Fruit fly (Drosophila melanogaster) whole organism, adult: ENCODE data around the gene CG13084.

ENCODE experiments used
- CG11617 ChIP-seq: fragments of 200-800 bp; sonication (Bioruptor generic); optimal IDR thresholded peaks from 2 replicates; lab custom pipeline; 2017; ENCODE audit warnings: mild to moderate bottlenecking, missing biosample characterization, missing genetic modification reagents, missing genetic modification characterization
- CG14711 ChIP-seq: fragments of 200-800 bp; sonication (Bioruptor generic); optimal IDR thresholded peaks from 2 replicates; lab custom pipeline; 2018; ENCODE audit warnings: missing biosample characterization, mild to moderate bottlenecking, missing genetic modification characterization, moderate library complexity
- CG1620 ChIP-seq: fragments of 200-800 bp; sonication (Bioruptor generic); optimal IDR thresholded peaks from 2 replicates; lab custom pipeline; 2016; ENCODE audit warnings: missing biosample characterization, missing genetic modification characterization
- CG33017 ChIP-seq: fragments of 200-800 bp; sonication (Bioruptor generic); optimal IDR thresholded peaks from 2 replicates; lab custom pipeline; 2018; ENCODE audit warnings: missing biosample characterization, mild to moderate bottlenecking, missing genetic modification characterization, moderate library complexity
- CG5204 ChIP-seq: fragments of 200-800 bp; sonication (Bioruptor generic); optimal IDR thresholded peaks from 2 replicates; lab custom pipeline; 2016; ENCODE audit warnings: missing biosample characterization, missing genetic modification characterization
- CG7045 ChIP-seq: fragments of 200-800 bp; sonication (Bioruptor generic); optimal IDR thresholded peaks from 2 replicates; lab custom pipeline; 2017; ENCODE audit warnings: missing biosample characterization, mild to moderate bottlenecking, missing genetic modification characterization
- CG7101 ChIP-seq: fragments of 200-800 bp; sonication (Bioruptor generic); optimal IDR thresholded peaks from 2 replicates; lab custom pipeline; 2018; ENCODE audit warnings: missing biosample characterization, mild to moderate bottlenecking, missing genetic modification characterization, moderate library complexity
- Clk ChIP-seq: fragments of 200-800 bp; sonication (Bioruptor generic); optimal IDR thresholded peaks from 2 replicates; lab custom pipeline; 2017; ENCODE audit warnings: missing biosample characterization, missing genetic modification characterization
- Crg-1 ChIP-seq: fragments of 200-800 bp; sonication (Bioruptor generic); optimal IDR thresholded peaks from 2 replicates; lab custom pipeline; 2016; ENCODE audit warnings: missing biosample characterization, missing genetic modification characterization
- Hr96 ChIP-seq: fragments of 200-800 bp; sonication (Bioruptor generic); optimal IDR thresholded peaks from 2 replicates; lab custom pipeline; 2016; ENCODE audit warnings: missing biosample characterization, missing genetic modification characterization
- Mnt ChIP-seq: fragments of 200-800 bp; sonication (Bioruptor generic); optimal IDR thresholded peaks from 2 replicates; lab custom pipeline; 2016; ENCODE audit warnings: missing biosample characterization, mild to moderate bottlenecking, missing genetic modification characterization
- bab1 ChIP-seq: fragments of 200-800 bp; sonication (Bioruptor generic); optimal IDR thresholded peaks from 3 replicates; lab custom pipeline; 2019; ENCODE audit warnings: missing biosample characterization, mild to moderate bottlenecking, missing genetic modification characterization, moderate library complexity
- cic ChIP-seq: fragments of 200-800 bp; sonication (Bioruptor generic); optimal IDR thresholded peaks from 2 replicates; lab custom pipeline; 2017; ENCODE audit warnings: missing biosample characterization, mild to moderate bottlenecking, missing genetic modification characterization, moderate library complexity
- cnc ChIP-seq, 2 experiments: fragments of >200 bp; optimal IDR thresholded peaks; 2 replicates each; lab custom pipeline; 2017
- kay ChIP-seq: fragments of 200-800 bp; sonication (Bioruptor generic); peaks from one replicate; lab custom pipeline; 2016; ENCODE audit warnings: missing biosample characterization, missing genetic modification characterization, borderline replicate concordance
- ovo ChIP-seq: fragments of 200-800 bp; sonication (Bioruptor generic); optimal IDR thresholded peaks from 2 replicates; lab custom pipeline; 2016; ENCODE audit warnings: missing biosample characterization, missing genetic modification characterization
- pad ChIP-seq: fragments of 200-800 bp; sonication (Bioruptor generic); optimal IDR thresholded peaks from 3 replicates; lab custom pipeline; 2017; ENCODE audit warnings: missing biosample characterization, missing genetic modification characterization, mild to moderate bottlenecking, moderate library complexity, missing genetic modification reagents
- tj ChIP-seq: fragments of 200-800 bp; sonication (Bioruptor generic); optimal IDR thresholded peaks from 3 replicates; lab custom pipeline; 2017; ENCODE audit warnings: missing biosample characterization, mild to moderate bottlenecking, missing genetic modification characterization, moderate library complexity
- toe ChIP-seq: fragments of 200-800 bp; sonication (Bioruptor generic); optimal IDR thresholded peaks from 2 replicates; lab custom pipeline; 2016; ENCODE audit warnings: missing biosample characterization, missing genetic modification characterization

Gene CG13084

DNA sequence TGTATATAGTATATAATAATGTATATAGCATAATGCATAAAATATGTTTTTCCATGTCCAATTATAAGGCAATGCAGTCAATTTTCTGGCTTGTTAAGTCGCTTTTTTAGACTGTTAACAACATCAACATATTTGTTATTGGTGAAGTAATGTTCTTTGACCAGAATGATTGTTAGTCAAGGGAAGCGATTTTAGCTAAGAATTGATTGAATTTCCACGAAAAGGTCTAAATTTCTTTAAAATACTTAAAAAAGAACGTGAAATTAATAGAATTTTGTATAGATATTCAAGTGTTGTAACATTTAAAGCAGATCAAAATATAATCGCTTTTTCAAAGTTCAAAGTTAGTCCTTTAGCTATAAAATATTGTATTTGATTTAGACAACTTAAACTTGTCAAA is 21.3 kb upstream of the CG13084 start:
- no peak for TF ChIP-seq CG7045 (GFP tag; lab: Kevin White, UChicago)
- TF ChIP-seq CG14711 (tag; lab: Kevin White, UChicago), result no peak
- TF ChIP-seq CG5204 (GFP tag; lab: Kevin White, UChicago), result peak; percentile 25

DNA sequence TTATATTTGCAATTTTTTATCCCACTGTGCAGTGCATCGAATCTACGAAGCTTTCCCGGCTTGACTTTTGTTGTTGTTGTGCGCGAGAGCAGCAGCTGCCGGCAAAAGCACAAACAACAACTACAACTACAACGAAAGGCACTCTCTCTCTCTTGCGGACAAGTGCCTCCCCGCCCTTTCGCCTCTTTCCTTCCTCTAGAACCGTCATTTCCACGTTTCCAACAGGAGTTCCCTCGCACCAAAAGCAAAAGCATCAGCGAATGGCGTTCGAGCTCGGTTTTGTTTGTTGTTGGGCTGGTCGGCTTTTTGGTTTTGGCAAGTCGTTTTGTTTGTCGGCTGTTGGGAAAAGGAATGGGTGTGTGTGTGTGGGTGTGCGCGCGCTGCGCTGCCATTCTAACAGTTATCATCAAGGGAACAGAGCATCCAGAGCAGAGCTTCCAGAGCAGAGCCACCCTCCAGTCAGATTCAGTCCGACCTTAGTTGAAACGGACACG is 20.9 kb upstream of the CG13084 start, which contains the start of gene tj:
TSS of gene tj (plus strand) at position 444 of the 494 bp plus-strand sequence.
- TF ChIP-seq tj (GFP tag; lab: Kevin White, UChicago), result peak; percentile 87
- no peak for TF ChIP-seq CG1620 (GFP tag; lab: Kevin White, UChicago)
- peak; percentile 58 for TF ChIP-seq pad (GFP tag; lab: Kevin White, UChicago)

- TF ChIP-seq Mnt, result no peak
- TF ChIP-seq CG5204 (GFP tag; lab: Kevin White, UChicago), result no peak
- no peak for TF ChIP-seq CG1620 (GFP tag; lab: Kevin White, UChicago)
Measured at dm6 chr2L:19469090-19469489, 15.6 kb upstream of the CG13084 start.

DNA sequence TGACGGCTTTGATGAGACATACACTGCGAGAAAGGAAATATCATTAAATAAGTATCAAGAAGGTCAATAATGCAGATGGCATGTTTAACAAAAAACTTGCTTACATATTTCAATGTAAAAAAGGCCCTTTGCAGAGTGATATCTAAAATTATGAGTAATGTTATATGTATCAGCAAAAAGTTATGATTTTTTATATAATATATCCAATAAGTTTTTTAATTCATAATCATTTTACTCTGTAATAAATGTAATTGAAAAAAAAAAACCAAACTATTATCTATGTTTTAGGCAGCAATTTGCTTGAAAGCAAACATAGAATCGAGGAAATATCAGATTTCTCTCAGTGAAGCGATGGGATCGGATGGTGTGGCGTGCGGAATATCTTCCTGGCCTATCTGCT is 15.0 kb upstream of the CG13084 start:
- no peak for TF ChIP-seq cic (GFP tag; lab: Kevin White, UChicago)
- no peak for TF ChIP-seq Clk (GFP tag; lab: Kevin White, UChicago)
- no peak for TF ChIP-seq bab1 (GFP tag; lab: Kevin White, UChicago)
- no peak for TF ChIP-seq toe
- TF ChIP-seq Mnt, result no peak
- TF ChIP-seq kay (GFP tag; lab: Kevin White, UChicago), result no peak
- no peak for TF ChIP-seq CG5204 (GFP tag; lab: Kevin White, UChicago)
- TF ChIP-seq cnc (optimal IDR thresholded peaks at IDR 0.05; lab: Kevin White, UChicago), result no peak
- no peak for TF ChIP-seq pad (GFP tag; lab: Kevin White, UChicago)
- TF ChIP-seq tj (GFP tag; lab: Kevin White, UChicago), result no peak
- no peak for TF ChIP-seq CG7045 (GFP tag; lab: Kevin White, UChicago)

dm6 chr2L:19472256-19472655 is 12.5 kb upstream of the CG13084 start:
- peak; percentile 100 for TF ChIP-seq tj (GFP tag; lab: Kevin White, UChicago)
- no peak for TF ChIP-seq ovo (GFP tag; lab: Kevin White, UChicago)
- no peak for TF ChIP-seq pad (GFP tag; lab: Kevin White, UChicago)
- TF ChIP-seq toe, result no peak

DNA sequence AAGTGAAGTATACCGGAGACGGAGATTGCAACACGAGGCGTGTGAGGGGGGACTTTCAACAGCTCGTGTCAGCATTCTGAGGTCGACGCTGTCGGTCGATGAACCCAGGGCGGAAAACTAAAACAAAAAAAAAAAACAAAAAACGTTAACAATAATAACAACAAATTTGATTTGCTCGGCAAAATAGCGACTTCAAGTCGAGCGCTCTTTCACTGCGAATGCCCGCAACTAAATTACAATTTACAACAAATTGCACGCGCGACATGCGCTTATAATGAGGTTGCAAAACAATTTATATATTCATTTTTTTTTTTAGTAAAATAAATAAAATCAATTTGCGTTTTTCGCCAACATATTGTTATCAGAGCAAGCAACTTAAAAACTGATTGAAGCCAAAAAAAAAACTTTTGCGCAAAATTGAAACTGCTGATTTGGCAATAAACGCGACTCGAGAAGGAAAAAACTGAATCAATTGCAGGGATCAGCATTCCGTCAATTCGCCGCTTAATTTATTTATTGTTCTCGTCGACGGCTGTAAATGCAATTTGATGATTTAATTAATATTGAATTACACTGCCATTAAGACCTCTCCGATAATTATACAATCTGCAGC is 11.2 kb upstream of the CG13084 start:
- no peak for TF ChIP-seq toe
- TF ChIP-seq CG33017, result no peak
- no peak for TF ChIP-seq cnc (optimal IDR thresholded peaks at IDR 0.05; lab: Kevin White, UChicago)
- no peak for TF ChIP-seq Clk (GFP tag; lab: Kevin White, UChicago)
- TF ChIP-seq ovo (GFP tag; lab: Kevin White, UChicago), result no peak
- TF ChIP-seq CG1620 (GFP tag; lab: Kevin White, UChicago), result no peak
- TF ChIP-seq Hr96 (GFP tag; lab: Kevin White, UChicago), result no peak
- TF ChIP-seq bab1 (GFP tag; lab: Kevin White, UChicago), result no peak
- TF ChIP-seq Mnt, result peak; percentile 7
- TF ChIP-seq tj (GFP tag; lab: Kevin White, UChicago), result peak; percentile 100
- peak; percentile 41 for TF ChIP-seq kay (GFP tag; lab: Kevin White, UChicago)

- TF ChIP-seq Mnt (no peak), CG11617 (no peak), tj (GFP tag; lab: Kevin White, UChicago) (peak; percentile 98), CG7045 (GFP tag; lab: Kevin White, UChicago) (no peak), pad (GFP tag; lab: Kevin White, UChicago) (peak; percentile 74)
Measured at dm6 chr2L:19479249-19479984, 5.3 kb upstream of the CG13084 start.

DNA sequence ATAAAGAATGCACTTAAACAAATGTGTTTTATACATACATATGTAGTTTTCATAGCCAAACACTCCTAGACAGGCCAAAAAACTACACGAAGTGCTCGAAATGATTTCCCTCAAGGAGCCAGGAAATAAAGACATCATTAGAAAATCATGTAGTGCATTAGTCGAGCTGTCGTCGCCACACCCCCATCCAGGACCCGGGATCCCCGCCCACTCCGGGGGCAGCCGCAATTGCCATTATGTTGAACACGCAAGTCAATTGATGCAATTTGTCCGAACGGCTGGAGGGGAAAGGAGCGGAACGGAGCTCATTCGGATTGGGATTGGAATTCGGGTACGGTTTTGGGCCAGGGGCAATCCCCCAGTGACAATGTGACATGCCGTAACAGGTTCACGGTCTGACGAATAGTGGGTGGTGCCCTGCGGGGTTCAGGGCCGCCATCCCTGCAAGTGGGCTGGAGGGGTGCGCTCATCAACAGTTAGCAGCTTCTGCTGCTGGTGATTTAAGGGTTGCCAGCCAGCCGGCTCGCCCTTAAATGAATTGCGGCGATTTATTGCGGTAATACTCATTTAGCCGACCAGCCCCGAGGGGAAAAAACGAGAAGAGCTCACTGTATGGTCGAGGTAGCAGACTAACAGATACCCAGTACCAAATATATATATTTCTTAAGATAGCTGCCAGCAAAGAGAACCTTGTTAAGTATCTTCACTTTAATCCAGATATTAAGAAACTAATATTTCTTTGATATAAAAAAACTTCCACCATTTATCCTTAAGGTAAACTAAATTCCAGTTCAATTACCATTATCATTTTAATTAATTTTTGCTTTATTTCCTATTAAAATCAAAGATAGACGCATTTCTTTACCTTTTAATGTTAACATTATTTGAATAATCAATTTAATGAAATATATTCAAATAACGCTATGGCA is 4.1 kb upstream of the CG13084 start:
- TF ChIP-seq kay (GFP tag; lab: Kevin White, UChicago) (no peak), pad (GFP tag; lab: Kevin White, UChicago) (no peak), Mnt (no peak), CG7101 (no peak), Hr96 (GFP tag; lab: Kevin White, UChicago) (no peak), bab1 (GFP tag; lab: Kevin White, UChicago) (no peak), CG33017 (no peak), cnc (optimal IDR thresholded peaks at IDR 0.05; lab: Kevin White, UChicago) (no peak), CG11617 (no peak), Crg-1 (GFP tag; lab: Kevin White, UChicago) (no peak), CG14711 (tag; lab: Kevin White, UChicago) (no peak), toe (no peak), CG7045 (GFP tag; lab: Kevin White, UChicago) (no peak), Clk (GFP tag; lab: Kevin White, UChicago) (no peak), tj (GFP tag; lab: Kevin White, UChicago) (no peak)
